Fruit fly (Drosophila melanogaster): Measurements from ENCODE around the gene CG46394.

The CG46394 gene

DNA sequence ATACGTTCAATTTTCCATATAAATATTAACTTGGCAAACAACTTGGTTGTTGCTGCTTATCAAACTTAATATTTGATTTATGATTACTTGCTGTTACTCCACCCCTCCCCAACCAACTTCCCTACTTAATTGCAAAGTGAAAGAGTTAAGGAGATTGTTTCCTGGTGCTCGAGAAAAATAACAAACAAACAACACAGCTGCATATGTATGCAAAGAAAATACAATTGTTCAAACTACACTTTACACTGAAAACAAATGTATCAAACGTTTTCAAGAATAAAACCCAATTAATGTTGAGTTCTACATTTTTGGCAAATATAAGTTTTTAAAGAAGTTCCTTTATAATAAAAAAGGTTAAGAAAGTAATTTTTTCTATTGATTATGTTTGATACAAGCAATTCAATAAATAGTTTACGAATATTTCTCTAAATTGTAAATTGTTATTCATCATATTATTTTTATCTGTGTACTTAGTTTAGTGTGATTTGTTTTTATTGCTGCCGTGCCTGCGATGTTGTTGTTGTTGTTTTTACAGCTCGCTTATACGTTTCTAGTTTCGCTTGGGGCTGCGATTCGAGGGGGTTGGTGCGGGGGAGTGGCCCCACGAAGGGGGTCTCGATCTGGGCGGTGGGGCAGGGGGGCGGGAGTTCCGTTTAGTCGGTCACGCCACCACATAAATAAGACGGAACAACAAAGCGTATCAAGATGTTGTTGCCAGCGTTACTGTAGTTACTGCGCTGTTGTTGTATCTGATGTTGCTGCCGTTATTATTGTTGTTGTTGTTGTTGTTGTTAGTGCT lies 44.3 kb upstream of the CG46394 start (continued):
- TF ChIP-seq CG10274 (GFP tag; optimal IDR thresholded peaks at IDR 0.05) (no peak), Six4 (GFP tag; optimal IDR thresholded peaks at IDR 0.05) (peak; percentile 65), CG6813 (GFP tag; optimal IDR thresholded peaks at IDR 0.05) (peak; percentile 47), ssp (GFP tag; IDR thresholded peaks at IDR 0.05) (peak; percentile 53; the same call in 1 of the 2 replicates), btn (GFP tag; optimal IDR thresholded peaks at IDR 0.05) (no peak), BEAF-32 (GFP tag; optimal IDR thresholded peaks at IDR 0.05) (no peak), Dp (GFP tag; optimal IDR thresholded peaks at IDR 0.05) (no peak), CG5953 (GFP tag; IDR thresholded peaks at IDR 0.05) (no peak), ems (GFP tag; optimal IDR thresholded peaks at IDR 0.05) (no peak), NC2β (GFP tag; optimal IDR thresholded peaks at IDR 0.05) (peak; percentile 27), tin (GFP tag; optimal IDR thresholded peaks at IDR 0.05) (peak; percentile 41), Blimp-1 (GFP tag; optimal IDR thresholded peaks at IDR 0.05) (peak; percentile 89), Chrac-16 (GFP tag; optimal IDR thresholded peaks at IDR 0.05) (peak; percentile 39), gcm (GFP tag; optimal IDR thresholded peaks at IDR 0.05) (peak; percentile 53), jigr1 (GFP tag; IDR thresholded peaks at IDR 0.05) (no peak), scrt (GFP tag; optimal IDR thresholded peaks at IDR 0.05) (peak; percentile 32), gem (tag; optimal IDR thresholded peaks at IDR 0.05) (peak; percentile 91), Mes4 (GFP tag; optimal IDR thresholded peaks at IDR 0.05) (peak; percentile 36), oc (tag; optimal IDR thresholded peaks at IDR 0.05) (peak; percentile 51), bcd (GFP tag; optimal IDR thresholded peaks at IDR 0.05) (peak; percentile 58), CTCF (GFP tag; optimal IDR thresholded peaks at IDR 0.05) (peak; percentile 2), ase (GFP tag; IDR thresholded peaks at IDR 0.05) (peak; percentile 57; the same call in 2 of the 3 replicates), schlank (tag; optimal IDR thresholded peaks at IDR 0.05) (no peak), kay (GFP tag; optimal IDR thresholded peaks at IDR 0.05) (peak; percentile 12), ci (GFP tag; IDR thresholded peaks at IDR 0.05) (peak; percentile 29; the same call in 2 of the 3 replicates), HLH3B (GFP tag; IDR thresholded peaks at IDR 0.05) (peak; percentile 38; the same call in 1 of the 2 replicates), CG15696 (tag; optimal IDR thresholded peaks at IDR 0.05) (peak; percentile 65), NC2α (GFP tag; optimal IDR thresholded peaks at IDR 0.05) (peak; percentile 48), D (optimal IDR thresholded peaks at IDR 0.05) (no peak), D (GFP tag; optimal IDR thresholded peaks at IDR 0.05) (peak; percentile 71), Atf6 (GFP tag; IDR thresholded peaks at IDR 0.05) (peak; percentile 65), Spps (tag; optimal IDR thresholded peaks at IDR 0.05) (peak; percentile 46), CG31224 (GFP tag; IDR thresholded peaks at IDR 0.05) (0 out of 2 replicates have a peak, but pooled peaks have one; percentile 34), CG7556 (GFP tag; optimal IDR thresholded peaks at IDR 0.05) (peak; percentile 84), Hr51 (GFP tag; optimal IDR thresholded peaks at IDR 0.05) (peak in 1 of 2 experiments; percentile 87), CG14014 (GFP tag; IDR thresholded peaks at IDR 0.05) (peak; percentile 30; the same call in 1 of the 2 replicates), prd (optimal IDR thresholded peaks at IDR 0.05) (no peak), prd (GFP tag; IDR thresholded peaks at IDR 0.05) (peak; percentile 70; the same call in 2 of the 3 replicates), CG17912 (GFP tag; optimal IDR thresholded peaks at IDR 0.05) (no peak), Atf3 (GFP tag; optimal IDR thresholded peaks at IDR 0.05) (peak; percentile 49), CG17385 (GFP tag; optimal IDR thresholded peaks at IDR 0.05) (peak; percentile 69), CG1024 (GFP tag; IDR thresholded peaks at IDR 0.05) (peak; percentile 28; the same call in 1 of the 2 replicates), psq (GFP tag; optimal IDR thresholded peaks at IDR 0.05) (peak; percentile 43), Max (GFP tag; optimal IDR thresholded peaks at IDR 0.05) (peak; percentile 28), CG2199 (GFP tag; IDR thresholded peaks at IDR 0.05) (no peak), CG8089 (GFP tag; optimal IDR thresholded peaks at IDR 0.05) (peak; percentile 42), CG13287 (GFP tag; IDR thresholded peaks at IDR 0.05; ENCODE audit: partially characterized antibody) (peak; percentile 26; the same call in 1 of the 2 replicates), en (GFP tag; optimal IDR thresholded peaks at IDR 0.05) (peak; percentile 24), Asciz (GFP tag; optimal IDR thresholded peaks at IDR 0.05) (peak; percentile 85), chn (GFP tag; optimal IDR thresholded peaks at IDR 0.05) (peak; percentile 23)

Measured in whole organism, embryonic.